Worm (Caenorhabditis elegans): ENCODE measurements around the gene F17C11.22.

The F17C11.22 gene

DNA sequence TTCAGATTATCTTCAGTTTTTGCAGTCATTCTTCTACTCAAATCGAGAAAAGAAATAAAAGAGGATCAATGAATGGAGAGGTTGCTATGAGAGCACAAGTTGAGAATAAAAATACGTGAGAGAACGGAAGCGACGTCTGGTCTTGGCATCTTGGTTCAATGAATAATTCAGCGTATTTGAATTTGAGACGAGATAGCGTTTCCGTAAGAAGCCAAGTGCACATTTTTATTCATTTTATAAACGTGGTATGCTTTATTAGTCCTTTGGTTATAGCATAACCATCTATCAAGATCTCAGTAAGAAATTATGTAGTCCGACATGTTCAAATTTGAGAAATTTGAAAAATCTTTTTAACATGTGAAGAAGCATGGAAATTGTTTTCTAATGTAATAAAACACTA, 51.6 kb downstream of the F17C11.22 start, which contains the start of gene F58B4.2:
Gene F58B4.2, minus strand, starts transcription at position 101 of the 400 bp plus-strand sequence.
- TF ChIP-seq bed-3 (GFP tag; optimal IDR thresholded peaks at IDR 0.05) (no peak), lin-13 (tag; optimal IDR thresholded peaks at IDR 0.05) (no peak), lsy-2 (tag; optimal IDR thresholded peaks at IDR 0.05) (no peak), pha-4 (tag; optimal IDR thresholded peaks at IDR 0.05) (no peak), nhr-2 (tag; optimal IDR thresholded peaks at IDR 0.05) (no peak), unc-120 (tag; optimal IDR thresholded peaks at IDR 0.05; ENCODE audit: poor library complexity, severe bottlenecking) (no peak), blmp-1 (tag; optimal IDR thresholded peaks at IDR 0.05) (no peak), ceh-43 (GFP tag; optimal IDR thresholded peaks at IDR 0.05) (no peak), elt-3 (tag; optimal IDR thresholded peaks at IDR 0.05) (no peak), M03D4.4 (tag; optimal IDR thresholded peaks at IDR 0.05) (no peak), drap-1 (GFP tag; optimal IDR thresholded peaks at IDR 0.05) (no peak), mab-5 (tag; optimal IDR thresholded peaks at IDR 0.05) (no peak), nhr-237 (tag; optimal IDR thresholded peaks at IDR 0.05) (no peak), ham-2 (GFP tag; optimal IDR thresholded peaks at IDR 0.05) (no peak), nhr-12 (tag; optimal IDR thresholded peaks at IDR 0.05) (no peak), zip-8 (tag; optimal IDR thresholded peaks at IDR 0.05) (no peak)

All from whole organism, mixed stage, embryonic.